Worm (Caenorhabditis elegans) whole organism, midembryonic: ENCODE measurements around the gene srg-40.

ENCODE experiments used
- T22C8.4 ChIP-seq: fragments of 200-800 bp; sonication (Bioruptor generic); IDR thresholded peaks from 2 replicates; pipeline ENCODE4 v1.3.6; 2022; ENCODE audit warnings: missing genetic modification characterization, missing compliant biosample characterization
- cog-1 ChIP-seq: sonication (generic microtip); optimal IDR thresholded peaks from 2 replicates; lab custom pipeline; 2016; ENCODE audit warnings: missing genetic modification characterization, missing compliant biosample characterization
- flt-1 ChIP-seq: fragments of 200-800 bp; sonication (Bioruptor generic); IDR thresholded peaks from 2 replicates; pipeline ENCODE4 v1.3.6; 2022; ENCODE audit warnings: missing genetic modification characterization, missing compliant biosample characterization
- klf-2 ChIP-seq: fragments of 200-800 bp; sonication (Bioruptor generic); conservative IDR thresholded peaks from 2 replicates; pipeline ENCODE4 v1.3.6; 2022; ENCODE audit warnings: missing genetic modification reagents, missing genetic modification characterization, missing compliant biosample characterization
- med-1 ChIP-seq: sonication (generic microtip); optimal IDR thresholded peaks from 2 replicates; lab custom pipeline; 2017; ENCODE audit warnings: missing genetic modification characterization, mild to moderate bottlenecking, missing compliant biosample characterization, antibody characterized with exemption, missing genetic modification reagents; ENCODE audit not compliant: insufficient read depth
- ref-1 ChIP-seq: fragments of 200-800 bp; sonication (Bioruptor generic); conservative IDR thresholded peaks from 2 replicates; pipeline ENCODE4 v1.3.6; 2022; ENCODE audit warnings: missing genetic modification reagents, missing genetic modification characterization, missing compliant biosample characterization
- tab-1 ChIP-seq: fragments of 200-800 bp; sonication (Bioruptor generic); IDR thresholded peaks from 2 replicates; pipeline ENCODE4 v1.3.6; 2022; ENCODE audit warnings: missing genetic modification characterization, missing compliant biosample characterization
- ztf-29 ChIP-seq: fragments of 200-800 bp; sonication (Bioruptor generic); IDR thresholded peaks from 2 replicates; pipeline ENCODE4 v1.3.6; 2022; ENCODE audit warnings: missing genetic modification reagents, missing genetic modification characterization, missing compliant biosample characterization

DNA sequence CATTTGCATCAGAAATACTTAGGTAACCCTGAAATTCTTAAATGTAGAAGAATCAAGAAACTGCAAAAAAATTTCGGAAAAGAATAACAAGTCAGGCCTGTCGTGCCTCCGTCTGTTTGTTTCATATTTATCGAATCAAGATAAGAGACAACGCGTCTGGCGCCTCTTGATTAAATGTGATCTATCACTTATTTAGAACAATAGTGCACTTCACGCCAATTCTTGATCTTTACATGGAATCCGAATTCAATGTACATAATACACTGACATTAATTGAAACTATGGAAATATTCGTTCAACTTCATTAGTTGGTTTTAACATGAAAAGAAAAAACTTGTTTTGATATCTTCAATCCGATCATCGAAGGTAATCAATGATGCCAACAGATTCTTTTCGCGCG, 41.9 kb downstream of the srg-40 start, which contains the start of gene mboa-2:
- TF ChIP-seq flt-1 (GFP tag; lab: Robert Waterston, UW) = no peak
- TF ChIP-seq med-1 = no peak
- TF ChIP-seq T22C8.4 (GFP tag; lab: Robert Waterston, UW) = no peak
- TF ChIP-seq cog-1 = no peak
- no peak for TF ChIP-seq tab-1 (GFP tag; lab: Robert Waterston, UW)
- TF ChIP-seq ztf-29 (GFP tag; lab: Robert Waterston, UW) = no peak
- no peak for TF ChIP-seq ref-1 (GFP tag; lab: Robert Waterston, UW)
- no peak for TF ChIP-seq klf-2 (GFP tag; lab: Robert Waterston, UW)
